Fruit fly (Drosophila melanogaster): ENCODE data around the gene Rpn11.

Gene Rpn11

dm6 chr2L:5029049-5029808 is 30.4 kb downstream of the Rpn11 start, which contains the start of gene Col4a1:
Gene Col4a1, plus strand, starts transcription at chr2L:5029609.
- TF ChIP-seq Sin3A (optimal IDR thresholded peaks at IDR 0.05) (no peak), psq (optimal IDR thresholded peaks at IDR 0.05) (no peak), ttk (optimal IDR thresholded peaks at IDR 0.05) (no peak), Myc (optimal IDR thresholded peaks at IDR 0.05) (no peak), h (optimal IDR thresholded peaks at IDR 0.05) (no peak), insv (optimal IDR thresholded peaks at IDR 0.05) (no peak)

- TF ChIP-seq Sin3A (optimal IDR thresholded peaks at IDR 0.05) (no peak), h (optimal IDR thresholded peaks at IDR 0.05) (no peak), ttk (optimal IDR thresholded peaks at IDR 0.05) (no peak), insv (optimal IDR thresholded peaks at IDR 0.05) (no peak), Myc (optimal IDR thresholded peaks at IDR 0.05) (no peak), psq (optimal IDR thresholded peaks at IDR 0.05) (no peak)
Measured at dm6 chr2L:5028091-5028490, 31.5 kb downstream of the Rpn11 start, which contains the start of gene vkg. Gene vkg, minus strand, starts transcription at chr2L:5028191.

- TF ChIP-seq Myc (optimal IDR thresholded peaks at IDR 0.05) = no peak
- no peak for TF ChIP-seq insv (optimal IDR thresholded peaks at IDR 0.05)
- no peak for TF ChIP-seq Sin3A (optimal IDR thresholded peaks at IDR 0.05)
- no peak for TF ChIP-seq psq (optimal IDR thresholded peaks at IDR 0.05)
- TF ChIP-seq h (optimal IDR thresholded peaks at IDR 0.05) = no peak
- TF ChIP-seq ttk (optimal IDR thresholded peaks at IDR 0.05) = no peak
Measured at dm6 chr2L:5027321-5028069, 32.1 kb downstream of the Rpn11 start.

dm6 chr2L:5025557-5025956 is 34.0 kb downstream of the Rpn11 start:
- TF ChIP-seq Myc (optimal IDR thresholded peaks at IDR 0.05) (no peak), ttk (optimal IDR thresholded peaks at IDR 0.05) (no peak), psq (optimal IDR thresholded peaks at IDR 0.05) (no peak), h (optimal IDR thresholded peaks at IDR 0.05) (no peak), Sin3A (optimal IDR thresholded peaks at IDR 0.05) (no peak), insv (optimal IDR thresholded peaks at IDR 0.05) (no peak)

- TF ChIP-seq Sin3A (optimal IDR thresholded peaks at IDR 0.05) (no peak), ttk (optimal IDR thresholded peaks at IDR 0.05) (no peak), Myc (optimal IDR thresholded peaks at IDR 0.05) (no peak), h (optimal IDR thresholded peaks at IDR 0.05) (no peak), insv (optimal IDR thresholded peaks at IDR 0.05) (no peak)
Measured at dm6 chr2L:5022602-5023001, 37.0 kb downstream of the Rpn11 start.

dm6 chr2L:5020479-5020878 is 39.1 kb downstream of the Rpn11 start:
- no peak for TF ChIP-seq Myc (optimal IDR thresholded peaks at IDR 0.05)
- no peak for TF ChIP-seq h (optimal IDR thresholded peaks at IDR 0.05)
- TF ChIP-seq psq (optimal IDR thresholded peaks at IDR 0.05) = no peak
- TF ChIP-seq insv (optimal IDR thresholded peaks at IDR 0.05) = no peak
- no peak for TF ChIP-seq ttk (optimal IDR thresholded peaks at IDR 0.05)
- no peak for TF ChIP-seq Sin3A (optimal IDR thresholded peaks at IDR 0.05)

dm6 chr2L:5010784-5011260 is 48.8 kb downstream of the Rpn11 start, which contains the start of the genes CG31917, Tfb5 and SelT:
Gene CG31917, minus strand, starts transcription at chr2L:5010834.
Gene Tfb5, minus strand, starts transcription at chr2L:5010834.
Gene SelT, plus strand, starts transcription at chr2L:5010922.
- TF ChIP-seq ttk (optimal IDR thresholded peaks at IDR 0.05) = no peak
- TF ChIP-seq Sin3A (optimal IDR thresholded peaks at IDR 0.05) = no peak
- no peak for TF ChIP-seq insv (optimal IDR thresholded peaks at IDR 0.05)
- no peak for TF ChIP-seq Myc (optimal IDR thresholded peaks at IDR 0.05)
- no peak for TF ChIP-seq psq (optimal IDR thresholded peaks at IDR 0.05)
- TF ChIP-seq h (optimal IDR thresholded peaks at IDR 0.05) = no peak

dm6 chr2L:5009306-5010030 is 50.1 kb downstream of the Rpn11 start, which contains the start of gene Rtnl1:
Gene Rtnl1, minus strand, starts transcription at chr2L:5009720.
- TF ChIP-seq h (optimal IDR thresholded peaks at IDR 0.05) = no peak
- no peak for TF ChIP-seq insv (optimal IDR thresholded peaks at IDR 0.05)
- TF ChIP-seq ttk (optimal IDR thresholded peaks at IDR 0.05) = no peak

All from Kc167 (cell line).